Worm (Caenorhabditis elegans): Measurements from ENCODE around the gene bbs-4.

- TF ChIP-seq tra-4 (tag; optimal IDR thresholded peaks at IDR 0.05): no peak
- no peak for TF ChIP-seq F13C5.2 (tag; optimal IDR thresholded peaks at IDR 0.05)
These were observed 48.8 kb downstream of the bbs-4 start, which contains the start of gene C48B4.9 for ce11 chrIII:9563235-9563634.

Measured in whole organism, early embryonic.